Worm (Caenorhabditis elegans): ENCODE data around the gene vps-11.

The vps-11 gene

DNA sequence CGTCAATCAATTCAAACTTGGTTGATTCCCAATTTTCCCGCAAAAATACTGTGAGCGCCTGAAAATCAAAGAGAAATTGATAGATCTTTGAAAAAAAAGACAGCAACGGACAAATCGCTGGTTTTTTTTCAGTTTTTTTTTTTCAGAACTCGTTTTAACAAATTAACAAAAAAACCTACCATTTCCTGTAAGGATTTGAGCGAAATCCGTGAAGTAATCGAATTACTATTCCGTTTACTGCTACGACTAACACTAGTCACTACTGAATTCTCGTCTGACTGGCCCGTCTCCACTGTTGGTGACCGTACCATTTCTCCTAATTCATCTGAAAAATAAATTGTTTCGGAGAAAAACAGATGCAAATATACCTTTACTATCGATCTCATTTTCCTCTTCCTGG, 33.9 kb downstream of the vps-11 start:
- no peak for TF ChIP-seq ztf-29 (GFP tag; IDR thresholded peaks at IDR 0.05)
- TF ChIP-seq klf-2 (GFP tag; conservative IDR thresholded peaks at IDR 0.05) = no peak
- TF ChIP-seq med-1 (GFP tag; optimal IDR thresholded peaks at IDR 0.05; ENCODE audit: insufficient read depth) = no peak
- TF ChIP-seq cog-1 (tag; optimal IDR thresholded peaks at IDR 0.05) = no peak
- no peak for TF ChIP-seq T22C8.4 (GFP tag; IDR thresholded peaks at IDR 0.05)
- no peak for TF ChIP-seq tab-1 (GFP tag; IDR thresholded peaks at IDR 0.05)
- no peak for TF ChIP-seq ref-1 (GFP tag; conservative IDR thresholded peaks at IDR 0.05)
- no peak for TF ChIP-seq ztf-23 (GFP tag; IDR thresholded peaks at IDR 0.05)
- no peak for TF ChIP-seq flt-1 (GFP tag; IDR thresholded peaks at IDR 0.05)

DNA sequence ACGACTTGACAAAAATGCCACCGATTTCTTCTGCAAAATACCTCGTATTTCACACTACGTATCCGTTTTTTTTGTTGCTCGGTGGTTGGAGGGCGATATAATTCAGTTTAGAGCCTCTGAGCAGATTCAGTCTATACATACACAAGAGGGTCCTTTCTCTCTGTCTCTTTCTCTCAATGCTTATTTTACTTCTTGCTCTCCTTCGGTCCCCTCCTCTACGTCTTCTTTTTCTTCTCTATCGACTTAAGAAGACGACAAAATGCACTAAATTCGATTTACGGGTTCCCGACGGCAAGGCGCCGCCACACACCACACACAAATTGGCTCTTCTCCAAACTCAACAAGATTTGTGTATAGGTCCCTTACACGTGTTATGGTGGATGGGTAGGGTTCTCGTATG, 34.3 kb downstream of the vps-11 start:
- TF ChIP-seq med-1 (GFP tag; optimal IDR thresholded peaks at IDR 0.05; ENCODE audit: insufficient read depth) = no peak
- no peak for TF ChIP-seq flt-1 (GFP tag; IDR thresholded peaks at IDR 0.05)
- TF ChIP-seq T22C8.4 (GFP tag; IDR thresholded peaks at IDR 0.05) = no peak
- TF ChIP-seq cog-1 (tag; optimal IDR thresholded peaks at IDR 0.05) = no peak
- TF ChIP-seq ref-1 (GFP tag; conservative IDR thresholded peaks at IDR 0.05) = no peak
- TF ChIP-seq klf-2 (GFP tag; conservative IDR thresholded peaks at IDR 0.05) = no peak
- no peak for TF ChIP-seq tab-1 (GFP tag; IDR thresholded peaks at IDR 0.05)
- TF ChIP-seq ztf-29 (GFP tag; IDR thresholded peaks at IDR 0.05) = no peak
- no peak for TF ChIP-seq ztf-23 (GFP tag; IDR thresholded peaks at IDR 0.05)

DNA sequence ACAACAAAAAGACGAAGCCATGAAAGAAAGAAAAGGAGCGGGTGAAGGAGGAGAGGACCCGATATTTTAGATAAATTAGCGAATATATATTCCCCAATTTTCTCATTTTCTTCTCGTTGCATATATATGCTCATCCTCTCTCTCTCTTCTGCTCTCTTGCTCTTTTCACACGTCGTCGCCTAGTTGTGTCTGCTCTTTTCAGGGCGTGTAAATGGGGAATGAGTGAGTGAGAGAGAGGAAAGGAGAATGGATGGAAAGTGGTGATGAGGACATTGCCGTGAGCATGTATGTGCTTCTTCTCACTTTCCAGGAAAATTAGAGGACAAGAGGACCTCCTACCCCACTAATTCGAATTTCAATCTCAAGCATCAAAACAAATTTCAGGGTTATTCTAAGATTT, 37.8 kb downstream of the vps-11 start:
- TF ChIP-seq flt-1 (GFP tag; IDR thresholded peaks at IDR 0.05) = no peak
- no peak for TF ChIP-seq klf-2 (GFP tag; conservative IDR thresholded peaks at IDR 0.05)
- TF ChIP-seq T22C8.4 (GFP tag; IDR thresholded peaks at IDR 0.05) = no peak
- no peak for TF ChIP-seq ztf-29 (GFP tag; IDR thresholded peaks at IDR 0.05)
- no peak for TF ChIP-seq ztf-23 (GFP tag; IDR thresholded peaks at IDR 0.05)
- no peak for TF ChIP-seq med-1 (GFP tag; optimal IDR thresholded peaks at IDR 0.05; ENCODE audit: insufficient read depth)
- no peak for TF ChIP-seq cog-1 (tag; optimal IDR thresholded peaks at IDR 0.05)
- TF ChIP-seq tab-1 (GFP tag; IDR thresholded peaks at IDR 0.05) = no peak
- TF ChIP-seq ref-1 (GFP tag; conservative IDR thresholded peaks at IDR 0.05) = no peak

DNA sequence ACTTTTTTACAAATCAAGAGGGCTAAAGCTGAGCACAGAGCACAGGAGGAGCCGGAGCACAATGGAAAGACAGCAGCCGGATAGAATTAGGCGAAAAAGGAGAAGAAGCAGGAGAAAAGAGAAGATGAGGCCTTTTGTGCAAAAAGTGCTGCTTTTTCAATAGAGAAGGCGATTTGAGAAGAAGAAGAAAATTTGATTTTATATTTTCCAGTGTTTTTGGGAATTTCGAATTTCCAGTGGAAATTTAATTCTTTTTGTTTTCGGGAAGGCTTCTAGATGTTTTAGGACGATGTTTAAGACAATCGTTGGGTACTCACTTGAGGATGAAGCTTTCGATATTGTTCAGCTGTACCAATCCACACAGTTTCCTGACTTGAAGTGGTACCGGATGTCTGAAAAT, 39.6 kb downstream of the vps-11 start:
- TF ChIP-seq ztf-23 (GFP tag; IDR thresholded peaks at IDR 0.05) (no peak), tab-1 (GFP tag; IDR thresholded peaks at IDR 0.05) (no peak), flt-1 (GFP tag; IDR thresholded peaks at IDR 0.05) (no peak), med-1 (GFP tag; optimal IDR thresholded peaks at IDR 0.05; ENCODE audit: insufficient read depth) (no peak), T22C8.4 (GFP tag; IDR thresholded peaks at IDR 0.05) (no peak), klf-2 (GFP tag; conservative IDR thresholded peaks at IDR 0.05) (no peak), cog-1 (tag; optimal IDR thresholded peaks at IDR 0.05) (no peak)

DNA sequence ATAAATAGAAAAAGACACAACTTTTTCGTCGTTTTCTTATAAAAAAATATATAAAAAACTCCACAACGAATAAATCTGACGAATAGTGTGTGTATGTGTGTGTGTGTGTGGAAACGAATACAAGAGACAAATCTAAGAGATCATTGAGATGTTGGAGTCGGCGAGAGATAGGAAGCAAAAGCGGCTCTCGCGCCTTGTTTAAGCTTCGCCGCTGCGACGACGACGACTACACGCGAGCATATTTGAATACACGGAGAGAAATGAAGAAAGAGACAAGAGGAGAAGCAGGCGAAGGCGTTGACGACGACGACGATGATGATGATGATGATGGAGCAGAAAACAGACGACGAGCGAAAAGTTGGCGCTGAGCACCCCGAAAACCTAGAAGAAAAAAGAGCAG, 48.5 kb downstream of the vps-11 start:
- TF ChIP-seq ztf-23 (GFP tag; IDR thresholded peaks at IDR 0.05) (no peak), ztf-29 (GFP tag; IDR thresholded peaks at IDR 0.05) (no peak), tab-1 (GFP tag; IDR thresholded peaks at IDR 0.05) (no peak), klf-2 (GFP tag; conservative IDR thresholded peaks at IDR 0.05) (no peak), ref-1 (GFP tag; conservative IDR thresholded peaks at IDR 0.05) (no peak), T22C8.4 (GFP tag; IDR thresholded peaks at IDR 0.05) (no peak), med-1 (GFP tag; optimal IDR thresholded peaks at IDR 0.05; ENCODE audit: insufficient read depth) (no peak), flt-1 (GFP tag; IDR thresholded peaks at IDR 0.05) (no peak), cog-1 (tag; optimal IDR thresholded peaks at IDR 0.05) (no peak)
